Fruit fly (Drosophila melanogaster): ENCODE data around the gene CG32365.

The CG32365 gene

dm6 chr3L:7861807-7862206, 7.0 kb upstream of the CG32365 start (continued):
- TF ChIP-seq CG7357 (GFP tag; IDR thresholded peaks at IDR 0.05) = no peak
- TF ChIP-seq CG3065 (GFP tag; optimal IDR thresholded peaks at IDR 0.05) = no peak
- peak; percentile 50 for TF ChIP-seq CG15269 (tag; optimal IDR thresholded peaks at IDR 0.05)
- peak; percentile 38 for TF ChIP-seq CG13424 (tag; optimal IDR thresholded peaks at IDR 0.05)
- TF ChIP-seq Mrtf (GFP tag; IDR thresholded peaks at IDR 0.05) = no peak
- no peak for TF ChIP-seq ftz-f1 (GFP tag; optimal IDR thresholded peaks at IDR 0.05)
- TF ChIP-seq CG8290 (GFP tag; optimal IDR thresholded peaks at IDR 0.05) = no peak
- no peak for TF ChIP-seq CG8290 (tag; optimal IDR thresholded peaks at IDR 0.05)
- TF ChIP-seq ase (GFP tag; IDR thresholded peaks at IDR 0.05) = no peak
- peak; percentile 52 for TF ChIP-seq CG7839 (tag; optimal IDR thresholded peaks at IDR 0.05)
- TF ChIP-seq gcm2 (GFP tag; optimal IDR thresholded peaks at IDR 0.05) = no peak
- no peak for TF ChIP-seq Fer1 (GFP tag; optimal IDR thresholded peaks at IDR 0.05)
- TF ChIP-seq CG6254 (GFP tag; optimal IDR thresholded peaks at IDR 0.05) = no peak
- TF ChIP-seq CG12744 (GFP tag; optimal IDR thresholded peaks at IDR 0.05) = no peak
- no peak for TF ChIP-seq CG12236 (GFP tag; optimal IDR thresholded peaks at IDR 0.05)
- no peak for TF ChIP-seq Mes4 (GFP tag; optimal IDR thresholded peaks at IDR 0.05)
- no peak for TF ChIP-seq abd-A (tag; optimal IDR thresholded peaks at IDR 0.05)
- TF ChIP-seq ems (GFP tag; optimal IDR thresholded peaks at IDR 0.05) = no peak
- TF ChIP-seq Dref (GFP tag; IDR thresholded peaks at IDR 0.05) = no peak
- no peak for TF ChIP-seq Neu2 (GFP tag; optimal IDR thresholded peaks at IDR 0.05; ENCODE audit: borderline replicate concordance)
- TF ChIP-seq hbn (GFP tag; IDR thresholded peaks at IDR 0.05; ENCODE audit: partially characterized antibody) = no peak
- TF ChIP-seq luna (GFP tag; optimal IDR thresholded peaks at IDR 0.05) = no peak
- no peak for TF ChIP-seq CG3995 (GFP tag; optimal IDR thresholded peaks at IDR 0.05)
- no peak for TF ChIP-seq hkb (optimal IDR thresholded peaks at IDR 0.05)
- no peak for TF ChIP-seq hkb (GFP tag; IDR thresholded peaks at IDR 0.05)
- no peak for TF ChIP-seq amos (GFP tag; IDR thresholded peaks at IDR 0.05; ENCODE audit: partially characterized antibody)
- TF ChIP-seq zen2 (GFP tag; IDR thresholded peaks at IDR 0.05; ENCODE audit: partially characterized antibody) = no peak
- TF ChIP-seq jigr1 (GFP tag; IDR thresholded peaks at IDR 0.05) = no peak
- no peak for TF ChIP-seq CG1647 (GFP tag; optimal IDR thresholded peaks at IDR 0.05)
- TF ChIP-seq jumu (GFP tag; optimal IDR thresholded peaks at IDR 0.05) = no peak
- no peak for TF ChIP-seq Hr78 (GFP tag; optimal IDR thresholded peaks at IDR 0.05)
- TF ChIP-seq CG11560 (tag; IDR thresholded peaks at IDR 0.05) = no peak
- no peak for TF ChIP-seq ab (GFP tag; optimal IDR thresholded peaks at IDR 0.05)
- peak; percentile 57 for TF ChIP-seq Sox102F (GFP tag; optimal IDR thresholded peaks at IDR 0.05)
- no peak for TF ChIP-seq croc (GFP tag; conservative IDR thresholded peaks at IDR 0.05)
- TF ChIP-seq CG5953 (GFP tag; IDR thresholded peaks at IDR 0.05) = no peak
- no peak for TF ChIP-seq CG14860 (GFP tag; IDR thresholded peaks at IDR 0.05; ENCODE audit: partially characterized antibody)
- no peak for TF ChIP-seq Lpt (GFP tag; optimal IDR thresholded peaks at IDR 0.05)
- no peak for TF ChIP-seq disco-r (GFP tag; optimal IDR thresholded peaks at IDR 0.05)
- no peak for TF ChIP-seq ro (GFP tag; IDR thresholded peaks at IDR 0.05)
- peak; percentile 23 for TF ChIP-seq CG18599 (GFP tag; optimal IDR thresholded peaks at IDR 0.05)
- no peak for TF ChIP-seq tap (tag; optimal IDR thresholded peaks at IDR 0.05)
- TF ChIP-seq CG1832 (GFP tag; optimal IDR thresholded peaks at IDR 0.05) = no peak
- TF ChIP-seq CG18476 (GFP tag; optimal IDR thresholded peaks at IDR 0.05) = peak; percentile 1
- no peak for TF ChIP-seq crol (GFP tag; IDR thresholded peaks at IDR 0.05)
- TF ChIP-seq lov (optimal IDR thresholded peaks at IDR 0.05) = no peak
- no peak for TF ChIP-seq lov (GFP tag; IDR thresholded peaks at IDR 0.05)
- TF ChIP-seq trem (tag; optimal IDR thresholded peaks at IDR 0.05) = peak; percentile 48
- no peak for TF ChIP-seq CG32767 (GFP tag; IDR thresholded peaks at IDR 0.05)
- no peak for TF ChIP-seq Optix (GFP tag; IDR thresholded peaks at IDR 0.05)
- no peak for TF ChIP-seq Elba2 (GFP tag; optimal IDR thresholded peaks at IDR 0.05)

Measured in whole organism, embryonic.